Worm (Caenorhabditis elegans): ENCODE measurements around the gene F14F9.2.

- no peak for TF ChIP-seq sdz-12 (GFP tag; optimal IDR thresholded peaks at IDR 0.05)
- no peak for TF ChIP-seq F44E2.7 (GFP tag; IDR thresholded peaks at IDR 0.05)
- no peak for TF ChIP-seq nhr-11 (tag; optimal IDR thresholded peaks at IDR 0.05)
- no peak for TF ChIP-seq ztf-11 (tag; optimal IDR thresholded peaks at IDR 0.05)
- TF ChIP-seq skn-1 (tag; optimal IDR thresholded peaks at IDR 0.05), result no peak
- TF ChIP-seq lin-15B (tag; optimal IDR thresholded peaks at IDR 0.05), result no peak
- TF ChIP-seq nhr-6 (tag; optimal IDR thresholded peaks at IDR 0.05), result no peak
- TF ChIP-seq lsy-2 (tag; optimal IDR thresholded peaks at IDR 0.05), result no peak
- no peak for TF ChIP-seq fos-1 (tag; optimal IDR thresholded peaks at IDR 0.05)
- no peak for TF ChIP-seq lin-39 (tag; optimal IDR thresholded peaks at IDR 0.05)
- TF ChIP-seq lin-13 (GFP tag; optimal IDR thresholded peaks at IDR 0.05), result no peak
- TF ChIP-seq nhr-10 (tag; optimal IDR thresholded peaks at IDR 0.05), result no peak
Observed at ce11 chrV:5130018-5130417, 14.6 kb upstream of the F14F9.2 start, which contains the start of gene F14F9.8.
